Fruit fly (Drosophila melanogaster) Kc167 (cell line): ENCODE data around the gene Polr2F.

Experiments used
- Myc ChIP-seq: fragments of >200 bp; optimal IDR thresholded peaks from 2 replicates; lab custom pipeline; 2017; ENCODE audit warnings: missing external identifiers
- Sin3A ChIP-seq: fragments of >200 bp; optimal IDR thresholded peaks from 2 replicates; lab custom pipeline; 2018; ENCODE audit warnings: missing external identifiers
- h ChIP-seq: fragments of >200 bp; optimal IDR thresholded peaks from 3 replicates; lab custom pipeline; 2018; ENCODE audit warnings: missing external identifiers
- insv ChIP-seq: fragments of >200 bp; optimal IDR thresholded peaks from 3 replicates; lab custom pipeline; 2018; ENCODE audit warnings: missing external identifiers
- psq ChIP-seq: fragments of >200 bp; optimal IDR thresholded peaks from 2 replicates; lab custom pipeline; 2017; ENCODE audit warnings: missing external identifiers
- ttk ChIP-seq: sonication (Bioruptor generic); optimal IDR thresholded peaks from 2 replicates; lab custom pipeline; 2017; ENCODE audit warnings: missing external identifiers

Gene Polr2F

dm6 chr3R:5357935-5358414 lies 13.6 kb upstream of the Polr2F start, which contains the start of gene Prosbeta7:
Gene Prosbeta7 (minus strand): TSS chr3R:5358364.
- TF ChIP-seq insv (lab: Kevin White, UChicago): no peak
- no peak for TF ChIP-seq ttk (lab: Kevin White, UChicago)
- TF ChIP-seq Sin3A: no peak
- no peak for TF ChIP-seq psq (lab: Kevin White, UChicago)
- no peak for TF ChIP-seq h (lab: Kevin White, UChicago)
- TF ChIP-seq Myc (lab: Kevin White, UChicago): no peak

dm6 chr3R:5361681-5362319 lies 9.8 kb upstream of the Polr2F start:
- no peak for TF ChIP-seq psq (lab: Kevin White, UChicago)
- no peak for TF ChIP-seq ttk (lab: Kevin White, UChicago)
- TF ChIP-seq h (lab: Kevin White, UChicago): no peak
- TF ChIP-seq Myc (lab: Kevin White, UChicago): no peak

dm6 chr3R:5363412-5363811 lies 8.2 kb upstream of the Polr2F start:
- no peak for TF ChIP-seq Myc (lab: Kevin White, UChicago)
- no peak for TF ChIP-seq insv (lab: Kevin White, UChicago)
- TF ChIP-seq h (lab: Kevin White, UChicago): no peak
- no peak for TF ChIP-seq Sin3A
- TF ChIP-seq psq (lab: Kevin White, UChicago): no peak
- TF ChIP-seq ttk (lab: Kevin White, UChicago): no peak

dm6 chr3R:5364539-5365273 lies 6.9 kb upstream of the Polr2F start:
- TF ChIP-seq insv (lab: Kevin White, UChicago): no peak
- no peak for TF ChIP-seq ttk (lab: Kevin White, UChicago)
- no peak for TF ChIP-seq h (lab: Kevin White, UChicago)
- TF ChIP-seq Sin3A: no peak
- no peak for TF ChIP-seq Myc (lab: Kevin White, UChicago)
- no peak for TF ChIP-seq psq (lab: Kevin White, UChicago)

- no peak for TF ChIP-seq Sin3A
- TF ChIP-seq h (lab: Kevin White, UChicago): no peak
- TF ChIP-seq insv (lab: Kevin White, UChicago): no peak
- no peak for TF ChIP-seq ttk (lab: Kevin White, UChicago)
- TF ChIP-seq psq (lab: Kevin White, UChicago): no peak
- TF ChIP-seq Myc (lab: Kevin White, UChicago): no peak
These were observed 4.0 kb upstream of the Polr2F start for dm6 chr3R:5367512-5368169.

- TF ChIP-seq ttk (lab: Kevin White, UChicago) (no peak), insv (lab: Kevin White, UChicago) (no peak), h (lab: Kevin White, UChicago) (no peak), psq (lab: Kevin White, UChicago) (no peak), Myc (lab: Kevin White, UChicago) (no peak), Sin3A (no peak)
These were observed 3.3 kb upstream of the Polr2F start, which contains the start of gene Cerk for dm6 chr3R:5368170-5368781. Gene Cerk (minus strand): TSS chr3R:5368306.

dm6 chr3R:5369490-5370001 lies 2.0 kb upstream of the Polr2F start, which contains the start of the genes CG31542 and CG34277:
Gene CG31542 (plus strand): TSS chr3R:5369540.
Gene CG34277 (plus strand): TSS chr3R:5369540.
- TF ChIP-seq ttk (lab: Kevin White, UChicago) (no peak), psq (lab: Kevin White, UChicago) (no peak), Sin3A (no peak), insv (lab: Kevin White, UChicago) (no peak), Myc (lab: Kevin White, UChicago) (no peak), h (lab: Kevin White, UChicago) (no peak)

- no peak for TF ChIP-seq psq (lab: Kevin White, UChicago)
- no peak for TF ChIP-seq Myc (lab: Kevin White, UChicago)
- TF ChIP-seq insv (lab: Kevin White, UChicago): no peak
- TF ChIP-seq h (lab: Kevin White, UChicago): no peak
- TF ChIP-seq ttk (lab: Kevin White, UChicago): no peak
- no peak for TF ChIP-seq Sin3A
These were observed 3.1 kb downstream of the Polr2F start, which contains the start of the genes hd and CG14667 for dm6 chr3R:5374720-5375119. Gene hd (minus strand): TSS chr3R:5374962. Gene CG14667 (plus strand): TSS chr3R:5375022.

dm6 chr3R:5376612-5377011 lies 5.0 kb downstream of the Polr2F start, which contains the start of gene 7B2:
Gene 7B2 (plus strand): TSS chr3R:5376780.
- TF ChIP-seq h (lab: Kevin White, UChicago) (no peak), insv (lab: Kevin White, UChicago) (no peak), Myc (lab: Kevin White, UChicago) (no peak)

dm6 chr3R:5385761-5386160 lies 14.2 kb downstream of the Polr2F start:
- TF ChIP-seq Sin3A: no peak
- TF ChIP-seq ttk (lab: Kevin White, UChicago): no peak
- no peak for TF ChIP-seq psq (lab: Kevin White, UChicago)
- no peak for TF ChIP-seq insv (lab: Kevin White, UChicago)
- no peak for TF ChIP-seq h (lab: Kevin White, UChicago)
